Worm (Caenorhabditis elegans) whole organism, young adult: ENCODE data around the gene F13B6.2.

Source experiments
- B0019.2 ChIP-seq: fragments of 200-800 bp; sonication (Bioruptor generic); conservative IDR thresholded peaks from 2 replicates; pipeline ENCODE4 v1.3.6; 2022; ENCODE audit warnings: missing genetic modification reagents, missing genetic modification characterization, missing compliant biosample characterization
- B0336.3 ChIP-seq: fragments of 200-800 bp; sonication (Bioruptor generic); IDR thresholded peaks from 2 replicates; pipeline ENCODE4 v1.3.6; 2022; ENCODE audit warnings: missing genetic modification characterization, missing compliant biosample characterization
- C17E4.6 ChIP-seq: fragments of 200-800 bp; sonication (Bioruptor generic); IDR thresholded peaks from 2 replicates; pipeline ENCODE4 v1.3.6; 2022; ENCODE audit warnings: missing genetic modification reagents, missing genetic modification characterization, missing compliant biosample characterization
- F22D6.2 ChIP-seq: sonication (generic microtip); optimal IDR thresholded peaks from 2 replicates; lab custom pipeline; 2016; ENCODE audit warnings: mild to moderate bottlenecking, missing genetic modification characterization, missing compliant biosample characterization
- F37B4.10 ChIP-seq: fragments of 200-800 bp; sonication (Bioruptor generic); IDR thresholded peaks from 2 replicates; pipeline ENCODE4 v1.3.6; 2022; ENCODE audit warnings: missing genetic modification characterization, missing compliant biosample characterization
- F57C9.4 ChIP-seq: sonication (generic microtip); optimal IDR thresholded peaks from 2 replicates; lab custom pipeline; 2017; ENCODE audit warnings: mild to moderate bottlenecking, missing genetic modification characterization, missing compliant biosample characterization
- Y56A3A.18 ChIP-seq: fragments of 200-800 bp; sonication (Bioruptor generic); IDR thresholded peaks from 2 replicates; pipeline ENCODE4 v1.3.6; 2022; ENCODE audit warnings: missing genetic modification reagents, missing genetic modification characterization, missing compliant biosample characterization
- Y79H2A.3 ChIP-seq: fragments of 200-800 bp; sonication (Bioruptor generic); conservative IDR thresholded peaks from 2 replicates; pipeline ENCODE4 v1.3.6; 2022; ENCODE audit warnings: missing genetic modification reagents, missing genetic modification characterization, missing compliant biosample characterization
- atf-7 ChIP-seq: sonication (generic microtip); optimal IDR thresholded peaks from 2 replicates; lab custom pipeline; 2017; ENCODE audit warnings: mild to moderate bottlenecking, missing genetic modification characterization, missing compliant biosample characterization
- athp-1 ChIP-seq: sonication (generic microtip); optimal IDR thresholded peaks from 2 replicates; lab custom pipeline; 2017; ENCODE audit warnings: mild to moderate bottlenecking, missing genetic modification characterization, missing compliant biosample characterization
- attf-6 ChIP-seq: fragments of 200-800 bp; sonication (Bioruptor generic); IDR thresholded peaks from 2 replicates; pipeline ENCODE4 v1.3.6; 2022; ENCODE audit warnings: missing genetic modification reagents, missing genetic modification characterization, missing compliant biosample characterization
- ccch-3 ChIP-seq: fragments of 200-800 bp; sonication (Bioruptor generic); optimal IDR thresholded peaks from 2 replicates; lab custom pipeline; 2018; ENCODE audit warnings: mild to moderate bottlenecking, missing genetic modification characterization, missing compliant biosample characterization
- cebp-2 ChIP-seq: fragments of 200-800 bp; sonication (Bioruptor generic); IDR thresholded peaks from 2 replicates; pipeline ENCODE4 v1.3.6; 2022; ENCODE audit warnings: missing genetic modification characterization, missing compliant biosample characterization
- ceh-58 ChIP-seq: fragments of 200-800 bp; sonication (Bioruptor generic); IDR thresholded peaks from 2 replicates; pipeline ENCODE4 v1.3.6; 2022; ENCODE audit warnings: missing genetic modification characterization, missing compliant biosample characterization
- die-1 ChIP-seq: sonication (generic microtip); optimal IDR thresholded peaks from 2 replicates; lab custom pipeline; 2016; ENCODE audit warnings: missing genotype, mild to moderate bottlenecking, missing genetic modification characterization, missing compliant biosample characterization
- efl-1 ChIP-seq: fragments of 150-350 bp; optimal IDR thresholded peaks from 2 replicates; lab custom pipeline; 2014; ENCODE audit warnings: missing biosample characterization, missing genetic modification reagents, missing genetic modification characterization
- ekl-4 ChIP-seq: fragments of 200-800 bp; sonication (Bioruptor generic); IDR thresholded peaks from 2 replicates; pipeline ENCODE4 v1.3.6; 2022; ENCODE audit warnings: missing genetic modification reagents, missing genetic modification characterization, missing compliant biosample characterization
- hlh-12 ChIP-seq: sonication (generic microtip); optimal IDR thresholded peaks from 2 replicates; lab custom pipeline; 2016; ENCODE audit warnings: missing genetic modification characterization, missing compliant biosample characterization
- hmg-1.2 ChIP-seq: fragments of 200-800 bp; sonication (Bioruptor generic); IDR thresholded peaks from 2 replicates; pipeline ENCODE4 v1.3.6; 2022; ENCODE audit warnings: missing genetic modification reagents, missing genetic modification characterization, missing compliant biosample characterization
- hsf-1 ChIP-seq: fragments of 200-800 bp; sonication (Bioruptor generic); IDR thresholded peaks from 2 replicates; pipeline ENCODE4 v1.3.6; 2022; ENCODE audit warnings: missing genetic modification reagents, missing genetic modification characterization, missing compliant biosample characterization
- lag-1 ChIP-seq: fragments of 200-800 bp; sonication (Bioruptor generic); IDR thresholded peaks from 2 replicates; pipeline ENCODE4 v1.3.6; 2022; ENCODE audit warnings: missing genetic modification reagents, missing genetic modification characterization, missing compliant biosample characterization
- let-526 ChIP-seq: fragments of 200-800 bp; sonication (Bioruptor generic); IDR thresholded peaks from 2 replicates; pipeline ENCODE4 v1.3.6; 2022; ENCODE audit warnings: missing genetic modification reagents, missing genetic modification characterization, missing compliant biosample characterization
- let-607 ChIP-seq, 2 experiments: fragments of 200-800 bp in 1 of 2; sonication (Bioruptor generic) in 1 of 2; sonication (generic microtip) in 1 of 2; optimal IDR thresholded peaks; 2 replicates each; lab custom pipeline; 2016 to 2018; ENCODE audit warnings: mild to moderate bottlenecking in 2 of 2, missing compliant biosample characterization in 2 of 2, missing genetic modification characterization in 2 of 2, moderate library complexity in 2 of 2, missing genotype in 1 of 2
- lin-26 ChIP-seq: fragments of 200-800 bp; sonication (Bioruptor generic); IDR thresholded peaks from 2 replicates; pipeline ENCODE4 v1.3.6; 2022; ENCODE audit warnings: missing genetic modification reagents, missing genetic modification characterization, missing compliant biosample characterization
- lin-54 ChIP-seq: fragments of 200-800 bp; sonication (Bioruptor generic); optimal IDR thresholded peaks from 2 replicates; lab custom pipeline; 2018; ENCODE audit warnings: mild to moderate bottlenecking, missing genetic modification characterization, missing compliant biosample characterization
- lsl-1 ChIP-seq: fragments of 200-800 bp; sonication (Bioruptor generic); optimal IDR thresholded peaks from 2 replicates; lab custom pipeline; 2018; ENCODE audit warnings: mild to moderate bottlenecking, missing genetic modification characterization, moderate library complexity, missing compliant biosample characterization
- madf-6 ChIP-seq: fragments of 200-800 bp; sonication (Bioruptor generic); IDR thresholded peaks from 2 replicates; pipeline ENCODE4 v1.3.6; 2022; ENCODE audit warnings: missing genetic modification reagents, missing genetic modification characterization, missing compliant biosample characterization
- nfya-2 ChIP-seq: fragments of 200-800 bp; sonication (Bioruptor generic); IDR thresholded peaks from 2 replicates; pipeline ENCODE4 v1.3.6; 2022; ENCODE audit warnings: missing genetic modification reagents, missing genetic modification characterization, missing compliant biosample characterization
- nfyb-1 ChIP-seq: fragments of 200-800 bp; sonication (Bioruptor generic); IDR thresholded peaks from 2 replicates; pipeline ENCODE4 v1.3.6; 2022; ENCODE audit warnings: missing genetic modification reagents, missing genetic modification characterization, missing compliant biosample characterization
- nhr-179 ChIP-seq: sonication (generic microtip); optimal IDR thresholded peaks from 2 replicates; lab custom pipeline; 2016; ENCODE audit warnings: mild to moderate bottlenecking, missing genetic modification characterization, missing compliant biosample characterization
- nhr-80 ChIP-seq: sonication (generic microtip); optimal IDR thresholded peaks from 2 replicates; lab custom pipeline; 2016; ENCODE audit warnings: missing genetic modification characterization, missing compliant biosample characterization
- nhr-90 ChIP-seq: sonication (generic microtip); optimal IDR thresholded peaks from 2 replicates; lab custom pipeline; 2016; ENCODE audit warnings: missing genotype, mild to moderate bottlenecking, missing genetic modification characterization, missing compliant biosample characterization
- rec-8 ChIP-seq, 2 experiments: sonication (generic microtip); optimal IDR thresholded peaks; 2 replicates each; lab custom pipeline; 2016; ENCODE audit warnings: mild to moderate bottlenecking in 2 of 2, missing genetic modification characterization in 2 of 2, missing genetic modification reagents in 2 of 2, missing genotype in 2 of 2, missing biosample characterization in 1 of 2, missing compliant biosample characterization in 1 of 2, moderate library complexity in 1 of 2
- snpc-1.1 ChIP-seq: sonication (generic microtip); optimal IDR thresholded peaks from 2 replicates; lab custom pipeline; 2017; ENCODE audit warnings: missing genetic modification characterization, mild to moderate bottlenecking, missing compliant biosample characterization, antibody characterized with exemption, moderate library complexity, missing genotype, missing genetic modification reagents; ENCODE audit not compliant: insufficient read depth
- snpc-4 ChIP-seq, 5 experiments: fragments of 150-350 bp in 1 of 5; sonication (generic microtip) in 4 of 5; optimal IDR thresholded peaks; 2 replicates each; lab custom pipeline; 2014 to 2018; ENCODE audit warnings: missing genetic modification characterization in 5 of 5, missing biosample characterization in 3 of 5, antibody characterized with exemption in 2 of 5, mild to moderate bottlenecking in 2 of 5, missing compliant biosample characterization in 2 of 5, missing genotype in 2 of 5, moderate library complexity in 2 of 5, missing genetic modification reagents in 1 of 5
- tbp1 ChIP-seq: fragments of 200-800 bp; sonication (Bioruptor generic); optimal IDR thresholded peaks from 2 replicates; lab custom pipeline; 2018; ENCODE audit warnings: mild to moderate bottlenecking, missing genetic modification characterization, missing compliant biosample characterization
- tlf-1 ChIP-seq: fragments of 200-800 bp; sonication (Bioruptor generic); optimal IDR thresholded peaks from 2 replicates; lab custom pipeline; 2018; ENCODE audit warnings: mild to moderate bottlenecking, missing genetic modification characterization, missing compliant biosample characterization
- unc-62 ChIP-seq: fragments of 150-350 bp; optimal IDR thresholded peaks from 2 replicates; lab custom pipeline; 2014; ENCODE audit warnings: missing biosample characterization, missing genetic modification reagents, missing genetic modification characterization
- xnd-1 ChIP-seq: sonication (generic microtip); optimal IDR thresholded peaks from 2 replicates; lab custom pipeline; 2016; ENCODE audit warnings: missing genotype, missing genetic modification reagents, missing genetic modification characterization, missing compliant biosample characterization
- ztf-22 ChIP-seq: fragments of 200-800 bp; sonication (Bioruptor generic); optimal IDR thresholded peaks from 2 replicates; lab custom pipeline; 2018; ENCODE audit warnings: mild to moderate bottlenecking, missing genetic modification characterization, moderate library complexity, missing compliant biosample characterization
- ztf-26 ChIP-seq: sonication (generic microtip); optimal IDR thresholded peaks from 2 replicates; lab custom pipeline; 2017; ENCODE audit warnings: missing genetic modification characterization, missing compliant biosample characterization
- ztf-28 ChIP-seq: fragments of 200-800 bp; sonication (Bioruptor generic); IDR thresholded peaks from 2 replicates; pipeline ENCODE4 v1.3.6; 2022; ENCODE audit warnings: missing genetic modification reagents, missing genetic modification characterization, missing compliant biosample characterization
- ztf-6 ChIP-seq: fragments of 200-800 bp; sonication (Bioruptor generic); IDR thresholded peaks from 2 replicates; pipeline ENCODE4 v1.3.6; 2022; ENCODE audit warnings: missing genetic modification reagents, missing genetic modification characterization, missing compliant biosample characterization

F13B6.2 gene

ce11 chrIV:7497750-7498149 lies 37.6 kb upstream of the F13B6.2 start, which contains the start of gene egas-4:
Gene egas-4 (minus strand): TSS chrIV:7497850.
- TF ChIP-seq hmg-1.2 (no peak), ztf-22 (GFP tag; lab: Kevin White, UChicago) (no peak), unc-62 (GFP tag; lab: Kevin White, UChicago) (no peak), hlh-12 (tag; lab: Kevin White, UChicago) (no peak), ztf-28 (GFP tag; lab: Robert Waterston, UW) (no peak), let-526 (GFP tag; lab: Robert Waterston, UW) (no peak), F22D6.2 (tag; lab: Kevin White, UChicago) (no peak), nhr-90 (tag; lab: Kevin White, UChicago) (no peak), snpc-1.1 (tag; lab: Kevin White, UChicago) (no peak), let-607 (tag; optimal IDR thresholded peaks at IDR 0.05; lab: Kevin White, UChicago) (no peak), tlf-1 (GFP tag; lab: Kevin White, UChicago) (no peak), athp-1 (tag; lab: Kevin White, UChicago) (no peak), tbp1 (GFP tag; lab: Kevin White, UChicago) (no peak), atf-7 (tag; lab: Kevin White, UChicago) (no peak)

- TF ChIP-seq nhr-80 = peak; percentile 86
- TF ChIP-seq ztf-6 = no peak
- TF ChIP-seq, all 124 proteins: peak for 1
Measured at ce11 chrIV:7497205-7497604, 37.1 kb upstream of the F13B6.2 start.

ce11 chrIV:7491464-7491863 lies 31.3 kb upstream of the F13B6.2 start, which contains the start of gene F55G1.1:
Gene F55G1.1 (plus strand): TSS chrIV:7491764.
- TF ChIP-seq lag-1 (GFP tag; lab: Robert Waterston, UW) (no peak), ztf-26 (no peak), efl-1 (GFP tag; lab: Kevin White, UChicago) (no peak), nfyb-1 (GFP tag; lab: Robert Waterston, UW) (no peak), lin-26 (no peak), B0019.2 (GFP tag; lab: Robert Waterston, UW) (no peak), rec-8 (tag; optimal IDR thresholded peaks at IDR 0.05; lab: Kevin White, UChicago) (no peak), let-607 (tag; optimal IDR thresholded peaks at IDR 0.05; lab: Kevin White, UChicago) (no peak), nfya-2 (GFP tag; lab: Robert Waterston, UW) (no peak)

- 0 out of 2 replicates have a peak, but pooled peaks have one; percentile 50 for TF ChIP-seq hsf-1
- 0 out of 2 replicates have a peak, but pooled peaks have one; percentile 2 for TF ChIP-seq F37B4.10 (GFP tag; lab: Robert Waterston, UW)
- peak; percentile 75; the same call in 1 of the 2 replicates for TF ChIP-seq cebp-2 (GFP tag; lab: Robert Waterston, UW)
- peak; percentile 63 for TF ChIP-seq madf-6 (GFP tag; lab: Robert Waterston, UW)
- peak in 1 of 2 experiments; percentile 32 for TF ChIP-seq rec-8 (tag; optimal IDR thresholded peaks at IDR 0.05; lab: Kevin White, UChicago)
- TF ChIP-seq nhr-179 (tag; lab: Kevin White, UChicago) = no peak
- TF ChIP-seq B0336.3 (GFP tag; lab: Robert Waterston, UW) = peak; percentile 84
- peak; percentile 63 for TF ChIP-seq attf-6 (GFP tag; lab: Robert Waterston, UW)
- TF ChIP-seq ekl-4 = peak; percentile 57; the same call in 1 of the 2 replicates
- no peak for TF ChIP-seq Y56A3A.18 (GFP tag; lab: Robert Waterston, UW)
- TF ChIP-seq ccch-3 (GFP tag; lab: Kevin White, UChicago) = no peak
- TF ChIP-seq athp-1 (tag; lab: Kevin White, UChicago) = peak; percentile 27
- TF ChIP-seq xnd-1 = peak; percentile 3
- peak; percentile 84 for TF ChIP-seq lin-26
- no peak for TF ChIP-seq ztf-6
- TF ChIP-seq Y79H2A.3 = no peak; the same call in 1 of the 2 replicates
- peak; percentile 51 for TF ChIP-seq C17E4.6 (GFP tag; lab: Robert Waterston, UW)
- no peak for TF ChIP-seq snpc-4 (GFP tag; optimal IDR thresholded peaks at IDR 0.05; lab: Kevin White, UChicago)
- peak in 1 of 4 experiments; percentile 75 for TF ChIP-seq snpc-4 (tag; optimal IDR thresholded peaks at IDR 0.05; lab: Kevin White, UChicago)
- TF ChIP-seq die-1 (tag; lab: Kevin White, UChicago) = peak; percentile 53
- no peak for TF ChIP-seq F57C9.4
- TF ChIP-seq lin-54 = peak; percentile 35
- TF ChIP-seq lsl-1 (GFP tag; lab: Kevin White, UChicago) = peak; percentile 24
- TF ChIP-seq ceh-58 (GFP tag; lab: Robert Waterston, UW) = no peak
Measured at ce11 chrIV:7488457-7488783, 28.3 kb upstream of the F13B6.2 start.
